Fruit fly (Drosophila melanogaster) whole organism, embryonic: Measurements from ENCODE around the gene Vdup1.

Experiments used
- CG10209 ChIP-seq: fragments of 200-800 bp; sonication (Bioruptor generic); optimal IDR thresholded peaks from 3 replicates; lab custom pipeline; 2017; ENCODE audit warnings: missing biosample characterization, mild to moderate bottlenecking, missing genetic modification characterization, missing genetic modification reagents
- CG10654 ChIP-seq: fragments of 200-800 bp; sonication (Bioruptor generic); optimal IDR thresholded peaks from 2 replicates; lab custom pipeline; 2016; ENCODE audit warnings: missing biosample characterization, missing genetic modification characterization
- CG11695 ChIP-seq: fragments of 200-800 bp; sonication (Bioruptor generic); IDR thresholded peaks from 3 replicates; pipeline ENCODE4 v1.3.6; 2022; ENCODE audit warnings: missing biosample characterization, missing genetic modification characterization
- CG12155 ChIP-seq: fragments of 200-800 bp; sonication (Bioruptor generic); optimal IDR thresholded peaks from 3 replicates; lab custom pipeline; 2016; ENCODE audit warnings: missing biosample characterization, missing genetic modification characterization
- CG13287 ChIP-seq: fragments of 200-800 bp; sonication (Bioruptor generic); IDR thresholded peaks from 2 replicates; pipeline ENCODE4 v1.3.6; 2022; ENCODE audit warnings: missing biosample characterization, missing genetic modification characterization; ENCODE audit not compliant: partially characterized antibody
- CG14667 ChIP-seq: fragments of 200-800 bp; sonication (Bioruptor generic); IDR thresholded peaks from 2 replicates; pipeline ENCODE4 v1.3.6; 2022; ENCODE audit warnings: missing biosample characterization, missing genetic modification characterization
- CG1529 ChIP-seq: fragments of 200-800 bp; sonication (Bioruptor generic); optimal IDR thresholded peaks from 3 replicates; lab custom pipeline; 2018; ENCODE audit warnings: missing biosample characterization, missing genetic modification characterization
- CG15696 ChIP-seq: fragments of 200-800 bp; sonication (Bioruptor generic); optimal IDR thresholded peaks from 2 replicates; lab custom pipeline; 2019; ENCODE audit warnings: missing biosample characterization, mild to moderate bottlenecking, missing genetic modification characterization, moderate library complexity
- CG1647 ChIP-seq: fragments of 200-800 bp; sonication (Bioruptor generic); optimal IDR thresholded peaks from 3 replicates; lab custom pipeline; 2016; ENCODE audit warnings: missing biosample characterization, missing genetic modification characterization
- CG18619 ChIP-seq: fragments of 200-800 bp; sonication (Bioruptor generic); optimal IDR thresholded peaks from 3 replicates; lab custom pipeline; 2017; ENCODE audit warnings: missing biosample characterization, mild to moderate bottlenecking, missing genetic modification characterization
- CG30431 ChIP-seq: fragments of 200-800 bp; sonication (Bioruptor generic); optimal IDR thresholded peaks from 2 replicates; lab custom pipeline; 2017; ENCODE audit warnings: missing biosample characterization, missing genetic modification characterization
- CG3163 ChIP-seq: fragments of 200-800 bp; sonication (Bioruptor generic); optimal IDR thresholded peaks from 3 replicates; lab custom pipeline; 2016; ENCODE audit warnings: missing biosample characterization, missing genetic modification characterization
- CG32767 ChIP-seq: fragments of 200-800 bp; sonication (Bioruptor generic); IDR thresholded peaks from 2 replicates; pipeline ENCODE4 v1.3.6; 2022; ENCODE audit warnings: missing biosample characterization, missing genetic modification characterization
- CG3407 ChIP-seq: fragments of 200-800 bp; sonication (Bioruptor generic); optimal IDR thresholded peaks from 2 replicates; lab custom pipeline; 2018; ENCODE audit warnings: missing biosample characterization, mild to moderate bottlenecking, missing genetic modification characterization
- CG4328 ChIP-seq: fragments of 200-800 bp; sonication (Bioruptor generic); optimal IDR thresholded peaks from 3 replicates; lab custom pipeline; 2017; ENCODE audit warnings: missing biosample characterization, missing genetic modification reagents, missing genetic modification characterization
- CG6175 ChIP-seq: fragments of 200-800 bp; sonication (Bioruptor generic); IDR thresholded peaks from 3 replicates; pipeline ENCODE4 v1.3.6; 2022; ENCODE audit warnings: missing biosample characterization, missing genetic modification characterization
- CG6813 ChIP-seq: fragments of 200-800 bp; sonication (Bioruptor generic); optimal IDR thresholded peaks from 2 replicates; lab custom pipeline; 2017; ENCODE audit warnings: missing biosample characterization, missing genetic modification characterization, mild to moderate bottlenecking, moderate library complexity, missing genetic modification reagents
- Deaf1 ChIP-seq: fragments of 200-800 bp; optimal IDR thresholded peaks from 3 replicates; lab custom pipeline; 2019; ENCODE audit warnings: missing biosample characterization, mild to moderate bottlenecking, missing genetic modification characterization, moderate library complexity
- Ets65A ChIP-seq: fragments of 200-800 bp; sonication (Bioruptor generic); peaks from one replicate; lab custom pipeline; 2016; ENCODE audit warnings: missing biosample characterization, missing genetic modification characterization
- Fer1 ChIP-seq: fragments of 200-800 bp; sonication (Bioruptor generic); optimal IDR thresholded peaks from 2 replicates; lab custom pipeline; 2017; ENCODE audit warnings: missing biosample characterization, mild to moderate bottlenecking, missing genetic modification characterization
- HHEX ChIP-seq: fragments of 200-800 bp; sonication (Bioruptor generic); optimal IDR thresholded peaks from 3 replicates; lab custom pipeline; 2017; ENCODE audit warnings: missing biosample characterization, mild to moderate bottlenecking, missing genetic modification characterization, missing genetic modification reagents
- Hr51 ChIP-seq, 2 experiments: fragments of 200-800 bp; sonication (Bioruptor generic); optimal IDR thresholded peaks; 2 replicates in 1 of 2; 3 replicates in 1 of 2; lab custom pipeline; 2016 to 2018; ENCODE audit warnings: missing biosample characterization in 2 of 2, missing genetic modification characterization in 2 of 2, mild to moderate bottlenecking in 1 of 2, moderate library complexity in 1 of 2
- Jarid2 ChIP-seq: fragments of 200-800 bp; sonication (Bioruptor generic); optimal IDR thresholded peaks from 3 replicates; lab custom pipeline; 2017; ENCODE audit warnings: mild to moderate bottlenecking, missing biosample characterization, missing genetic modification reagents, missing genetic modification characterization
- Lim3 ChIP-seq: fragments of 200-800 bp; sonication (Bioruptor generic); IDR thresholded peaks from 2 replicates; pipeline ENCODE4 v1.3.6; 2022; ENCODE audit warnings: missing biosample characterization, missing genetic modification characterization
- Max ChIP-seq: fragments of 200-800 bp; sonication (Bioruptor generic); optimal IDR thresholded peaks from 2 replicates; lab custom pipeline; 2016; ENCODE audit warnings: missing biosample characterization, mild to moderate bottlenecking, missing genetic modification characterization
- Ptx1 ChIP-seq: fragments of 200-800 bp; sonication (Bioruptor generic); IDR thresholded peaks from 2 replicates; pipeline ENCODE4 v1.3.6; 2022; ENCODE audit warnings: missing biosample characterization, missing genetic modification characterization
- Sox102F ChIP-seq: fragments of 200-800 bp; sonication (Bioruptor generic); optimal IDR thresholded peaks from 2 replicates; lab custom pipeline; 2018; ENCODE audit warnings: missing biosample characterization, mild to moderate bottlenecking, missing genetic modification characterization, moderate library complexity
- TFAM ChIP-seq: fragments of 200-800 bp; sonication (Bioruptor generic); optimal IDR thresholded peaks from 2 replicates; lab custom pipeline; 2017; ENCODE audit warnings: missing biosample characterization, missing genetic modification characterization, inconsistent platforms
- Xrp1 ChIP-seq: fragments of 200-800 bp; sonication (Bioruptor generic); IDR thresholded peaks from 2 replicates; pipeline ENCODE4 v1.3.6; 2022; ENCODE audit warnings: missing biosample characterization, missing genetic modification characterization
- YL-1 ChIP-seq: fragments of 200-800 bp; sonication (Bioruptor generic); optimal IDR thresholded peaks from 3 replicates; lab custom pipeline; 2017; ENCODE audit warnings: missing biosample characterization, mild to moderate bottlenecking, missing genetic modification characterization
- al ChIP-seq: fragments of 200-800 bp; sonication (Bioruptor generic); IDR thresholded peaks from 2 replicates; pipeline ENCODE4 v1.3.6; 2022; ENCODE audit warnings: missing biosample characterization, missing genetic modification characterization
- ara ChIP-seq: fragments of 200-800 bp; sonication (Bioruptor generic); IDR thresholded peaks from 2 replicates; pipeline ENCODE4 v1.3.6; 2022; ENCODE audit warnings: missing biosample characterization, missing genetic modification characterization
- crc ChIP-seq: fragments of 200-800 bp; sonication (Bioruptor generic); optimal IDR thresholded peaks from 2 replicates; lab custom pipeline; 2016; ENCODE audit warnings: missing biosample characterization, missing genetic modification characterization
- emc ChIP-seq: fragments of 200-800 bp; sonication (Bioruptor generic); optimal IDR thresholded peaks from 2 replicates; lab custom pipeline; 2016; ENCODE audit warnings: missing biosample characterization, missing genetic modification characterization
- fu2 ChIP-seq: fragments of 200-800 bp; sonication (Bioruptor generic); optimal IDR thresholded peaks from 2 replicates; lab custom pipeline; 2016; ENCODE audit warnings: missing biosample characterization, missing genetic modification characterization
- ind ChIP-seq: fragments of 200-800 bp; sonication (Bioruptor generic); optimal IDR thresholded peaks from 3 replicates; lab custom pipeline; 2016; ENCODE audit warnings: missing biosample characterization, missing genetic modification characterization
- kah ChIP-seq: fragments of 200-800 bp; sonication (Bioruptor generic); optimal IDR thresholded peaks from 2 replicates; lab custom pipeline; 2018; ENCODE audit warnings: missing biosample characterization, mild to moderate bottlenecking, missing genetic modification characterization
- ken ChIP-seq: fragments of 200-800 bp; sonication (Bioruptor generic); IDR thresholded peaks from 3 replicates; pipeline ENCODE4 v1.3.6; 2022; ENCODE audit warnings: missing biosample characterization, missing genetic modification characterization
- pfk ChIP-seq: fragments of 200-800 bp; sonication (Bioruptor generic); optimal IDR thresholded peaks from 2 replicates; lab custom pipeline; 2018; ENCODE audit warnings: missing biosample characterization, mild to moderate bottlenecking, missing genetic modification characterization, moderate library complexity
- phol ChIP-seq: fragments of 200-800 bp; sonication (Bioruptor generic); optimal IDR thresholded peaks from 3 replicates; lab custom pipeline; 2018; ENCODE audit warnings: missing biosample characterization, mild to moderate bottlenecking, missing genetic modification characterization, moderate library complexity
- pita ChIP-seq: fragments of 200-800 bp; sonication (Bioruptor generic); optimal IDR thresholded peaks from 2 replicates; lab custom pipeline; 2017; ENCODE audit warnings: missing biosample characterization, mild to moderate bottlenecking, missing genetic modification characterization
- pzg ChIP-seq: fragments of 200-800 bp; sonication (Bioruptor generic); optimal IDR thresholded peaks from 3 replicates; lab custom pipeline; 2018; ENCODE audit warnings: missing biosample characterization, mild to moderate bottlenecking, missing genetic modification characterization, moderate library complexity
- schlank ChIP-seq: fragments of 200-800 bp; sonication (Bioruptor generic); optimal IDR thresholded peaks from 2 replicates; lab custom pipeline; 2018; ENCODE audit warnings: missing biosample characterization, mild to moderate bottlenecking, missing genetic modification characterization
- tap ChIP-seq: fragments of 200-800 bp; optimal IDR thresholded peaks from 3 replicates; lab custom pipeline; 2019; ENCODE audit warnings: missing biosample characterization, mild to moderate bottlenecking, missing genetic modification characterization, moderate library complexity
- trem ChIP-seq: fragments of 200-800 bp; optimal IDR thresholded peaks from 3 replicates; lab custom pipeline; 2019; ENCODE audit warnings: missing biosample characterization, mild to moderate bottlenecking, missing genetic modification characterization, moderate library complexity
- tx ChIP-seq: fragments of 200-800 bp; sonication (Bioruptor generic); optimal IDR thresholded peaks from 2 replicates; lab custom pipeline; 2016; ENCODE audit warnings: missing biosample characterization, missing genetic modification characterization
- unc-4 ChIP-seq: fragments of 200-800 bp; sonication (Bioruptor generic); IDR thresholded peaks from 2 replicates; pipeline ENCODE4 v1.3.6; 2022; ENCODE audit warnings: missing biosample characterization, missing genetic modification characterization; ENCODE audit not compliant: partially characterized antibody
- zf30C ChIP-seq: fragments of 200-800 bp; sonication (Bioruptor generic); optimal IDR thresholded peaks from 3 replicates; lab custom pipeline; 2018; ENCODE audit warnings: missing biosample characterization, mild to moderate bottlenecking, missing genetic modification characterization
- zfh2 ChIP-seq: fragments of 200-800 bp; sonication (Bioruptor generic); optimal IDR thresholded peaks from 2 replicates; lab custom pipeline; 2016; ENCODE audit warnings: missing biosample characterization, missing genetic modification characterization

Vdup1 gene

DNA sequence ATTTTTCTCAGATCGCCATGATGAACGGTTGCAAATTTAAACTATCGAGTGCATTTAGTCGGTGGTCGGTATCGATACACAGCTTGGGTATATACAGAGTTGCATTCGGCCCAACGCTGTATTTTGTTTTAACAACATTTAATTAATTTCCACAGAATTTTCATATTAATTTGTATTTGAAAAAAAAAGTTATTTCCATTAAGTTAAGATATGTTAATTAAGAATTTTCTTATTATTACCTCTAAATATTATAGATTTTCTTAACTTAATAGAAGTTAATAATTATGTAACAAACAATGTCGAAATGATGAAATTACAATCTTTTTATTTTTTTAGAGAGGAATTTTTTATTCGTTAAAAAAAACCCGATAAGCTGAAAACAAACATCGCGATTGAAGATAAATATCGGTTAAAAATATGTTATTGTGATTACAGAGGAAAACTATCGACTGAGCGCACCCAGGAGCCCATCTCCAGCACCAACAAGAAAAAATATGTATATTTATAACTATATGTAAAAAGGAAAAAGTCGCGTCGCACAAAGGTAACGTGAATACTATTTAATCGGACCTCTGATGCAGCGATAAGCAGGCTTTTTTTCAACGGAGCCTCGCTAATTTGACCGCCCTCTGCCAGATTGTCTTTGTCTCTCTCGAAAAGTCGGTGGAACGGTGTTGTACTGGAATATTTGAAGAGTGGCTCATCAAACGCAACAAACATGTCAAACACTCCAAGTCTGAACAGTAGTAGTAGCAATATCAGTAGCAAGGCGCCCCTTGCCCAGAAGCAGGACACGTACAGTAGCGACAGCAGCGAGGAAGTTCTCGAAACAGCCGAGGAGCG lies 21.2 kb upstream of the Vdup1 start, which contains the start of the genes rno and mri (continued):
- TF ChIP-seq CG12155 (GFP tag; lab: Kevin White, UChicago) (peak; percentile 42), CG1529 (no peak), kah (GFP tag; lab: Kevin White, UChicago) (no peak), Sox102F (GFP tag; lab: Kevin White, UChicago) (peak; percentile 79), TFAM (GFP tag; lab: Kevin White, UChicago) (no peak), schlank (tag; lab: Kevin White, UChicago) (peak; percentile 25), ind (GFP tag; lab: Kevin White, UChicago) (peak; percentile 74), Fer1 (GFP tag; lab: Kevin White, UChicago) (peak; percentile 16), CG4328 (GFP tag; lab: Kevin White, UChicago) (peak; percentile 55), Xrp1 (peak; percentile 72), Jarid2 (GFP tag; lab: Kevin White, UChicago) (no peak), CG1647 (no peak), CG13287 (GFP tag; lab: Robert Waterston, UW) (peak; percentile 92), zfh2 (GFP tag; lab: Kevin White, UChicago) (peak; percentile 61), phol (tag; lab: Kevin White, UChicago) (peak; percentile 99), Ptx1 (GFP tag; lab: Robert Waterston, UW) (peak; percentile 81), pfk (GFP tag; lab: Kevin White, UChicago) (no peak), CG32767 (GFP tag; lab: Robert Waterston, UW) (peak; percentile 82), CG14667 (peak; percentile 57), CG10209 (GFP tag; lab: Kevin White, UChicago) (peak; percentile 40), CG10654 (peak; percentile 40), ken (peak; percentile 64; the same call in 2 of the 3 replicates), CG6175 (GFP tag; lab: Robert Waterston, UW) (no peak), tx (GFP tag; lab: Kevin White, UChicago) (no peak), Ets65A (peak; percentile 87), Lim3 (GFP tag; lab: Robert Waterston, UW) (no peak), tap (tag; lab: Kevin White, UChicago) (no peak), HHEX (GFP tag; lab: Kevin White, UChicago) (peak; percentile 58), Deaf1 (no peak), CG11695 (GFP tag; lab: Robert Waterston, UW) (peak; percentile 71), emc (no peak), CG30431 (peak; percentile 45), ara (GFP tag; lab: Robert Waterston, UW) (peak; percentile 56; the same call in 1 of the 2 replicates), trem (peak; percentile 75), zf30C (GFP tag; lab: Kevin White, UChicago) (no peak), CG6813 (GFP tag; lab: Kevin White, UChicago) (peak; percentile 14), CG3163 (GFP tag; lab: Kevin White, UChicago) (no peak), YL-1 (GFP tag; lab: Kevin White, UChicago) (no peak), unc-4 (GFP tag; lab: Robert Waterston, UW) (peak; percentile 87), al (GFP tag; lab: Robert Waterston, UW) (peak; percentile 67), Hr51 (GFP tag; optimal IDR thresholded peaks at IDR 0.05; lab: Kevin White, UChicago) (peak; percentile 9 to 81), CG15696 (tag; lab: Kevin White, UChicago) (peak; percentile 71), CG18619 (peak; percentile 44), pita (no peak), CG3407 (no peak), Max (GFP tag; lab: Kevin White, UChicago) (peak; percentile 9), fu2 (no peak), pzg (GFP tag; lab: Kevin White, UChicago) (peak; percentile 35), crc (GFP tag; lab: Kevin White, UChicago) (no peak)
